Worm (Caenorhabditis elegans): ENCODE data around the gene B0272.4.

DNA sequence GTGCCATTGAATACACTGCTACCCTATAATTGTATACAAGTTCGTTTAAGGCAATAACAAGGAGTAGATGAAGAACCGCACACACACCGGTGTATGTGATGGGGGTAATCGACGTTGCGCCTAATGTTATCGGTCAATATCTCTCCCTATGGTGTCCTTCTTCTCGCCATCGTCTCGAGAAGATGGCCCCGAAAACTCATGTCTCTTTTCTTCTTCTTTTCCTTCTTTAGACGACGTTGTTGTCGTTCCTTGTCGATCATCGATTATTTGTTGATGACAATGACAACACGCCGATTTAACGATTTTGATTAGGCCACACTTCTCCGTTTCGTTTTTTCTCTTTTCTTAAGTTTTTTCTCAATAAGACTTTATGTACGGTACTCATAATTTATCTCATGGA lies 19.1 kb upstream of the B0272.4 start:
- TF ChIP-seq lsy-2 (tag; optimal IDR thresholded peaks at IDR 0.05) (no peak), efl-1 (optimal IDR thresholded peaks at IDR 0.05) (no peak), efl-1 (GFP tag; optimal IDR thresholded peaks at IDR 0.05 in 1 of 2) (no peak), fos-1 (tag; optimal IDR thresholded peaks at IDR 0.05) (no peak), mef-2 (tag; optimal IDR thresholded peaks at IDR 0.05) (no peak), fkh-10 (GFP tag; optimal IDR thresholded peaks at IDR 0.05) (no peak), nhr-12 (tag; optimal IDR thresholded peaks at IDR 0.05) (no peak), lin-35 (GFP tag; optimal IDR thresholded peaks at IDR 0.05) (peak in 1 of 2 experiments; percentile 16), unc-130 (tag; optimal IDR thresholded peaks at IDR 0.05) (peak; percentile 28), pqm-1 (tag; optimal IDR thresholded peaks at IDR 0.05) (no peak), unc-62 (GFP tag; optimal IDR thresholded peaks at IDR 0.05) (no peak), swsn-7 (tag; optimal IDR thresholded peaks at IDR 0.05) (no peak), unc-98 (GFP tag; IDR thresholded peaks at IDR 0.05) (no peak)

Data from whole organism, L1 larva.